In the genomic region with DNA sequence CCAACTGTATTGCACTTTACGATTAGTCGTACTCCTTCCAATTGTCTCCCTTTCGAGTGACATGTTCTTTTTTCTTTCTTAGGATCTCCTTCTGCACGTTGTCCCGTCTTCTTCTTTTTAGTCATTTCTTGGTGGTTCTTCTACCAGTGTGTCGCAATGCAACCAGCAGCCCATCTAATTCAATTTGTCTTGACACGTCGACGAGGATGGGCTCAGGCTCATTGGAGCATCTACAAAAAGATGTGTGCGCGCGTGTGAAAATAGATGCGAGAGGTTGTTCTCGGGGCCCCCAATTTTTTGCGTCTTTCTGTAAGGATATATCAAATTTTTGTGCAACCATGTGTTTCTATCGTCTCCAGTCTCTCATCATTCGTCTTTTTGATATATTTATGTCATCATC, we compare ENCODE assay signal across 5 worm cellular contexts.
TF ChIP-seq lines count a peak whose summit lies in the region.

No protein-coding gene starts in this region.

TF ChIP-seq in whole organism, L1 larva, 84 proteins besides CTCF, POLR2A, EP300 and RAD21:
- TF ChIP-seq aly-2 (tag; optimal IDR thresholded peaks at IDR 0.05; lab: Kevin White, UChicago): no peak
- TF ChIP-seq nhr-76 (tag; optimal IDR thresholded peaks at IDR 0.05; lab: Kevin White, UChicago): no peak
- no peak for TF ChIP-seq xbp-1 (tag; optimal IDR thresholded peaks at IDR 0.05; lab: Kevin White, UChicago)
- no peak for TF ChIP-seq nhr-71 (tag; optimal IDR thresholded peaks at IDR 0.05; lab: Kevin White, UChicago)
- peak; percentile 73 for TF ChIP-seq lin-14 (GFP tag; optimal IDR thresholded peaks at IDR 0.05; lab: Kevin White, UChicago)
- peak; percentile 42 for TF ChIP-seq ces-1 (GFP tag; optimal IDR thresholded peaks at IDR 0.05; lab: Kevin White, UChicago)
- no peak for TF ChIP-seq alr-1 (tag; optimal IDR thresholded peaks at IDR 0.05; lab: Kevin White, UChicago; ENCODE audit: borderline replicate concordance)
- TF ChIP-seq C16A3.4 (tag; optimal IDR thresholded peaks at IDR 0.05; lab: Kevin White, UChicago): no peak
- no peak for TF ChIP-seq ceh-8 (GFP tag; optimal IDR thresholded peaks at IDR 0.05; lab: Kevin White, UChicago)
- TF ChIP-seq egl-13 (tag; optimal IDR thresholded peaks at IDR 0.05; lab: Kevin White, UChicago): no peak

TF ChIP-seq in whole organism, L2 larva, 48 proteins besides CTCF, POLR2A, EP300 and RAD21:
- TF ChIP-seq zag-1 (tag; optimal IDR thresholded peaks at IDR 0.05; lab: Kevin White, UChicago) (peak; percentile 48), ztf-4 (tag; optimal IDR thresholded peaks at IDR 0.05; lab: Kevin White, UChicago) (no peak), aly-2 (tag; optimal IDR thresholded peaks at IDR 0.05; lab: Kevin White, UChicago) (no peak), unc-39 (tag; optimal IDR thresholded peaks at IDR 0.05; lab: Kevin White, UChicago) (no peak), nhr-23 (tag; optimal IDR thresholded peaks at IDR 0.05; lab: Kevin White, UChicago) (no peak), crh-2 (tag; optimal IDR thresholded peaks at IDR 0.05; lab: Kevin White, UChicago) (peak; percentile 47)

TF ChIP-seq in whole organism, L4 larva, 104 proteins besides CTCF, POLR2A, EP300 and RAD21:
- TF ChIP-seq ces-1 (GFP tag; optimal IDR thresholded peaks at IDR 0.05; lab: Kevin White, UChicago) (peak; percentile 44), daf-19 (GFP tag; conservative IDR thresholded peaks at IDR 0.05; lab: Robert Waterston, UW) (no peak), ceh-62 (tag; optimal IDR thresholded peaks at IDR 0.05; lab: Kevin White, UChicago) (no peak)

TF ChIP-seq in whole organism, late embryonic, 69 proteins besides CTCF, POLR2A, EP300 and RAD21:
- peak; percentile 86 for TF ChIP-seq unc-42 (tag; optimal IDR thresholded peaks at IDR 0.05; lab: Kevin White, UChicago)
- TF ChIP-seq zip-5 (tag; optimal IDR thresholded peaks at IDR 0.05; lab: Kevin White, UChicago): no peak

TF ChIP-seq in whole organism, mixed stage, embryonic, 35 proteins besides CTCF, POLR2A, EP300 and RAD21:
- TF ChIP-seq sptf-1 (tag; optimal IDR thresholded peaks at IDR 0.05; lab: Kevin White, UChicago): no peak
- no peak for TF ChIP-seq elt-1 (tag; optimal IDR thresholded peaks at IDR 0.05; lab: Kevin White, UChicago; ENCODE audit: borderline replicate concordance, insufficient read depth)
- peak; percentile 63 for TF ChIP-seq ces-1 (GFP tag; optimal IDR thresholded peaks at IDR 0.05; lab: Kevin White, UChicago)
- no peak for TF ChIP-seq drap-1 (GFP tag; optimal IDR thresholded peaks at IDR 0.05; lab: Kevin White, UChicago)
- no peak for TF ChIP-seq nhr-76 (tag; optimal IDR thresholded peaks at IDR 0.05; lab: Kevin White, UChicago)
- no peak for TF ChIP-seq ztf-11 (tag; optimal IDR thresholded peaks at IDR 0.05; lab: Kevin White, UChicago)
TF ChIP-seq in whole organism, mixed stage, embryonic: peak in this region for 1.

Comparison
In these comparisons a context has a peak if more than half of its experiments do, and no peak if none do; other contexts are left out.
1. Of the 29 proteins assayed by ChIP-seq in both whole organism, L4 larva and whole organism, L1 larva: peak only in whole organism, L4 larva: none; only in whole organism, L1 larva: none; in both: ces-1; in neither: 28.